Worm (Caenorhabditis elegans): ENCODE measurements around the gene Y58A7A.5.
"Not testable (repeated sequence)": the region's sequence is repeated elsewhere in the genome, so short reads cannot be mapped to it uniquely, and the experiment has no call there.

The Y58A7A.5 gene

DNA sequence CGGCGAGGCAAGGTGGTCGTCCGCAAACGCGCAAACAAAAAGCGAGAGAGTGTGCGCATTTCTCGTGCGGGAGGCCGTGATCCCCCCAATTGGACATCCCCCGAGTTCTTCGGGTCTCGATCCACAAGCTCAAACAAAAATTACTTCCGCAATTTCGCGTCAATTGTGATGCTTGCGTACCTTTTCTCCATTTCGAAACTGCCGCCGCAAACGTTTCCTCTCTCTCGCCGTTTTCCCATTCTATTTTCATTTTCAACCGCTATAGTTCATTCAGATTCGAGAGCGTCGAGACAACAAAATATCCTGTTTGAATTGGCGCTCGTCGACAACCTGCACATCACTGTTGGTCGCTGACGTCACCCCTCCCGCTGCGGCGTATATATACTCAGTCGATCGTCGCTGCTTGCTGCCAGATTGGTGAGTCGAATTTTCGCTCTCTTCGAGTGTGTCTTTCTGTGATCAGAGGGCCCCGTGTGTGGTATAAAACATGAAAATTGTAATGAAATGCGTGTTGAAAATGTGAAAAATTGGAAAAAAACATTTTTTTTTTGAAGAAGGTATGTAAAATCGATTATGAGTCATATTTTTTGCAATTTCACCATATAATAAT is 37.3 kb downstream of the Y58A7A.5 start, which contains the start of the genes pqn-51 and K11D12.14 (continued):
- TF ChIP-seq pha-2 (tag; optimal IDR thresholded peaks at IDR 0.05): peak; percentile 63
- no peak for TF ChIP-seq ceh-19 (GFP tag; optimal IDR thresholded peaks at IDR 0.05)
- TF ChIP-seq ztf-16 (tag; optimal IDR thresholded peaks at IDR 0.05): peak; percentile 38
- no peak for TF ChIP-seq pat-9 (tag; optimal IDR thresholded peaks at IDR 0.05)
- no peak for TF ChIP-seq elt-4 (tag; optimal IDR thresholded peaks at IDR 0.05)
- TF ChIP-seq unc-3 (GFP tag; conservative IDR thresholded peaks at IDR 0.05): peak; percentile 9; the same call in 1 of the 2 replicates
- no peak for TF ChIP-seq unc-3 (tag; optimal IDR thresholded peaks at IDR 0.05)
- no peak for TF ChIP-seq lin-11 (tag; optimal IDR thresholded peaks at IDR 0.05)
- TF ChIP-seq pqm-1 (tag; optimal IDR thresholded peaks at IDR 0.05): peak; percentile 38
- no peak for TF ChIP-seq gmeb-2 (tag; optimal IDR thresholded peaks at IDR 0.05)
- TF ChIP-seq sdc-2 (tag; optimal IDR thresholded peaks at IDR 0.05): no peak
- peak; percentile 89 for TF ChIP-seq ceh-31 (tag; optimal IDR thresholded peaks at IDR 0.05)
- TF ChIP-seq ceh-2 (tag; optimal IDR thresholded peaks at IDR 0.05): no peak
- peak; percentile 93 for TF ChIP-seq ceh-18 (tag; optimal IDR thresholded peaks at IDR 0.05)
- 0 out of 2 replicates have a peak, but pooled peaks have one; percentile 22 for TF ChIP-seq ceh-45 (GFP tag; IDR thresholded peaks at IDR 0.05)
- TF ChIP-seq hlh-30 (tag; optimal IDR thresholded peaks at IDR 0.05; ENCODE audit: insufficient read depth): no peak
- no peak for TF ChIP-seq pag-3 (tag; optimal IDR thresholded peaks at IDR 0.05; ENCODE audit: borderline replicate concordance)
- no peak for TF ChIP-seq nhr-232 (tag; optimal IDR thresholded peaks at IDR 0.05)
- TF ChIP-seq unc-86 (tag; optimal IDR thresholded peaks at IDR 0.05): no peak
- TF ChIP-seq F13H6.1 (tag; optimal IDR thresholded peaks at IDR 0.05): peak; percentile 68
- TF ChIP-seq fkh-10 (GFP tag; optimal IDR thresholded peaks at IDR 0.05): no peak
- no peak for TF ChIP-seq dmd-4 (tag; optimal IDR thresholded peaks at IDR 0.05; ENCODE audit: borderline replicate concordance)
- TF ChIP-seq fkh-6 (tag; optimal IDR thresholded peaks at IDR 0.05): no peak
- TF ChIP-seq unc-42 (tag; optimal IDR thresholded peaks at IDR 0.05): peak; percentile 90
- TF ChIP-seq lim-6 (tag; optimal IDR thresholded peaks at IDR 0.05): peak; percentile 24
- TF ChIP-seq K02D7.2 (tag; optimal IDR thresholded peaks at IDR 0.05): no peak
- TF ChIP-seq dve-1 (tag; optimal IDR thresholded peaks at IDR 0.05): peak; percentile 82
- TF ChIP-seq unc-55 (GFP tag; optimal IDR thresholded peaks at IDR 0.05): peak; percentile 69
- TF ChIP-seq pros-1 (tag; optimal IDR thresholded peaks at IDR 0.05): no peak
- no peak for TF ChIP-seq hlh-6 (tag; optimal IDR thresholded peaks at IDR 0.05)
- peak; percentile 72 for TF ChIP-seq ets-4 (tag; optimal IDR thresholded peaks at IDR 0.05)
- peak; percentile 35 for TF ChIP-seq syd-9 (tag; optimal IDR thresholded peaks at IDR 0.05)
- no peak for TF ChIP-seq sox-4 (tag; optimal IDR thresholded peaks at IDR 0.05)

DNA sequence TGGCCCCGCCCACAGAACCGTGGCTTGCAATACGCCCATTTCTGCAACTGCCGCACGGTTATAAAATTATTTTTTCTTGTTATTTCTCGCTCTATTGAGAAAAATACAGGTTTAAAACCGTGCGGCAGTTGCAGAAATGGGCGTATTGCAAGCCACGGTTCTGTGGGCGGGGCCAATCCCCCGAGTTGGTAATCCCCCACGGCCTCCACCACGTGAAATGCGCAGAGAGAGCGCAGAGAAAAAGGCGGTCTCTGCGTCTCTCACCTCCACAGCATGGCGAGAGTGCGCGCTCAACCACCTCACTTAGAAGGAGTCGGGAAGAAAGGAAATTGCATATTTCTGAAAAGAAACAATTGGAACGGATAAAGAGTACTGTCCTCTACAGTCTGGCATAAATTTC is 39.5 kb downstream of the Y58A7A.5 start:
- TF ChIP-seq unc-3 (GFP tag; conservative IDR thresholded peaks at IDR 0.05) (0 out of 2 replicates have a peak, but pooled peaks have one; percentile 10), ceh-45 (GFP tag; IDR thresholded peaks at IDR 0.05) (0 out of 2 replicates have a peak, but pooled peaks have one; percentile 17)
- TF ChIP-seq unc-3 (tag; optimal IDR thresholded peaks at IDR 0.05): not testable (repeated sequence)

DNA sequence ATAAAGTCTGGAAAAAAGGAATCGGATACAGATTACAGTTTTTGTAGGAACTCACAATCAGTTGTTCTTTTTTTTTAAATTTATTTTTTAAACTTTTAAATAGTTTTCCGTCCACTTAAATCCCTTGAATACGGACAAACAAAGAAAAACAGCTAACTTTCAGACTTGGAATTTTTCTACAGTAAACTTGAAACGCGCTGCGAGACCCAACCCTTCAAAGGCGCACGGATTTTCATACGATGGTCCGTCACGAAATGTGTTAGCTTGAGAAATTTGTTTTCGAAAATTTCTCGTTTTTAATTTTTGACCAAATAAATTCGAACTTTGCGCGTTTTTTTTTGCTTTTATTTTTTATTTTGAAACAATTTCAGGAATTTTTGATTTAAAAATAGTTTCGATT is 40.2 kb downstream of the Y58A7A.5 start:
- TF ChIP-seq fkh-6 (tag; optimal IDR thresholded peaks at IDR 0.05) (no peak), ceh-2 (tag; optimal IDR thresholded peaks at IDR 0.05) (no peak), nhr-232 (tag; optimal IDR thresholded peaks at IDR 0.05) (no peak), ref-2 (tag; optimal IDR thresholded peaks at IDR 0.05) (no peak), unc-55 (GFP tag; optimal IDR thresholded peaks at IDR 0.05) (no peak), Y22D7AL.16 (tag; optimal IDR thresholded peaks at IDR 0.05) (no peak), fkh-10 (GFP tag; optimal IDR thresholded peaks at IDR 0.05) (no peak), elt-4 (tag; optimal IDR thresholded peaks at IDR 0.05) (no peak), ceh-48 (tag; optimal IDR thresholded peaks at IDR 0.05) (no peak), pat-9 (tag; optimal IDR thresholded peaks at IDR 0.05) (no peak), ttx-3 (tag; optimal IDR thresholded peaks at IDR 0.05) (no peak), ceh-45 (GFP tag; IDR thresholded peaks at IDR 0.05) (no peak)

All from whole organism, late embryonic.